Worm (Caenorhabditis elegans) whole organism, early embryonic: ENCODE results near the gene srx-125.

Experiments used
- ama-1 ChIP-seq: fragments of 150-350 bp; optimal IDR thresholded peaks from 2 replicates; lab custom pipeline; 2014
- flt-1 ChIP-seq: fragments of 200-800 bp; sonication (Bioruptor generic); IDR thresholded peaks from 2 replicates; pipeline ENCODE4 v1.3.6; 2022; ENCODE audit warnings: missing genetic modification characterization, missing compliant biosample characterization
- hmbx-1 ChIP-seq: sonication (generic microtip); optimal IDR thresholded peaks from 2 replicates; lab custom pipeline; 2016; ENCODE audit warnings: mild to moderate bottlenecking, missing genetic modification characterization, missing compliant biosample characterization
- pes-1 ChIP-seq: fragments of 200-800 bp; sonication (Bioruptor generic); IDR thresholded peaks from 2 replicates; pipeline ENCODE4 v1.3.6; 2022; ENCODE audit warnings: missing genetic modification reagents, missing genetic modification characterization, missing compliant biosample characterization
- tra-4 ChIP-seq: sonication (generic microtip); optimal IDR thresholded peaks from 2 replicates; lab custom pipeline; 2017; ENCODE audit warnings: missing genetic modification characterization, missing compliant biosample characterization

DNA sequence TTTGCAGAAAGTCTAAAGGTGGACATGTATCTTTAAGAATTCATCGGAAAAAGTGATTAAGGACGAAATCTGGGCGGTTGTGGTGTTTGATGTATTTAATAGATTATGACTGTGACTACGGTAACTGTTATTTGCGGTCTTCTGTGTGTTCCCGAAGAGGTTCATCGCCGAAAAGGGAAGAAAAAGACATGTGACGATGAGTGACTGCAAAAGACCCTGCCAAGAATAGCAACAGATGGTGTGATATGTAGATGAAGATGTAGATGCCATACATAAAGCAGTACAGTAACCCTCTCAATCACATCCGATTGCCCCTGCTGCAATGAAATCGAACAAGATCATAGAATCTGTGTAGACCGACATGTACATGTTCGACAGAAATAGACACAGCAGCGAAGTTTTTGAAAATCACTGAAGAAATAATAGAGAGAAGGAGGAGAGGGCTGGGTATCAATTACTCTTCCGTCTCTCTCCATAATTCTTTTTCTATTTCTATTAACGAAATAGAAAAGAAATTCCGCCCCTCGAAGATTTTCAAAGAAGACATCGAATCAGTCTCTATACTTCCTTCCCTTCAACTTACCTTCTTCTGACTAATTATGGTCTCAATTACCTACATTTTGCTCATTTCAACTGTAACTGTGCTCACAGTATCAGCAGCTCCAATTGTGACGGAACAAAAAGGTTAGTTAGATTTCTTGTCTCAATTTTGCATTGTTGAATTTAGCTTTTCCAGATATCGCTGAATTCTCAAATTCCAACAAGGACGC lies 8.1 kb upstream of the srx-125 start, which contains the start of gene F32H5.3:
- TF ChIP-seq flt-1 (GFP tag; lab: Robert Waterston, UW), result no peak
- TF ChIP-seq tra-4 (tag; lab: Kevin White, UChicago), result no peak
- no peak for TF ChIP-seq pes-1 (GFP tag; lab: Robert Waterston, UW)
- TF ChIP-seq ama-1 (lab: Kevin White, UChicago), result no peak
- no peak for TF ChIP-seq hmbx-1 (tag; lab: Kevin White, UChicago)
